Fruit fly (Drosophila melanogaster): ENCODE results near the gene PolrMT.

Gene PolrMT

dm6 chr2L:1142730-1143281 is 34.6 kb upstream of the PolrMT start, which contains the start of gene MFS3 (continued):
- TF ChIP-seq zen2 (GFP tag; IDR thresholded peaks at IDR 0.05; ENCODE audit: partially characterized antibody) (no peak), C15 (GFP tag; IDR thresholded peaks at IDR 0.05) (0 out of 3 replicates have a peak, but pooled peaks have one; percentile 4), Meics (GFP tag; optimal IDR thresholded peaks at IDR 0.05) (peak; percentile 13), CG12769 (tag; optimal IDR thresholded peaks at IDR 0.05) (peak; percentile 89), HLH4C (GFP tag; IDR thresholded peaks at IDR 0.05; ENCODE audit: partially characterized antibody) (no peak), sob (GFP tag; IDR thresholded peaks at IDR 0.05) (0 out of 2 replicates have a peak, but pooled peaks have one; percentile 26), sr (GFP tag; IDR thresholded peaks at IDR 0.05) (peak; percentile 98), Vsx1 (GFP tag; optimal IDR thresholded peaks at IDR 0.05) (peak; percentile 8), Bteb2 (GFP tag; optimal IDR thresholded peaks at IDR 0.05) (no peak), toy (GFP tag; IDR thresholded peaks at IDR 0.05) (peak; percentile 41; the same call in 1 of the 2 replicates), abd-A (tag; optimal IDR thresholded peaks at IDR 0.05) (peak; percentile 96), H2.0 (GFP tag; IDR thresholded peaks at IDR 0.05) (no peak), cas (GFP tag; IDR thresholded peaks at IDR 0.05) (0 out of 2 replicates have a peak, but pooled peaks have one; percentile 9), CG16813 (GFP tag; IDR thresholded peaks at IDR 0.05; ENCODE audit: partially characterized antibody) (no peak), zen (tag; optimal IDR thresholded peaks at IDR 0.05) (no peak), bigmax (GFP tag; optimal IDR thresholded peaks at IDR 0.05) (no peak), CG6791 (GFP tag; IDR thresholded peaks at IDR 0.05; ENCODE audit: partially characterized antibody) (0 out of 3 replicates have a peak, but pooled peaks have one; percentile 38), CG2116 (GFP tag; optimal IDR thresholded peaks at IDR 0.05) (peak; percentile 33), HHEX (GFP tag; optimal IDR thresholded peaks at IDR 0.05) (peak; percentile 6), ac (GFP tag; optimal IDR thresholded peaks at IDR 0.05) (no peak), CG11504 (tag; optimal IDR thresholded peaks at IDR 0.05) (peak; percentile 53), CG6272 (GFP tag; IDR thresholded peaks at IDR 0.05) (peak; percentile 6; the same call in 1 of the 2 replicates), yki (optimal IDR thresholded peaks at IDR 0.05) (no peak), Dbx (GFP tag; IDR thresholded peaks at IDR 0.05) (peak; percentile 29; the same call in 2 of the 3 replicates), CG3163 (GFP tag; optimal IDR thresholded peaks at IDR 0.05) (peak; percentile 19), MTF-1 (GFP tag; optimal IDR thresholded peaks at IDR 0.05; ENCODE audit: borderline replicate concordance) (peak; percentile 51), Xbp1 (GFP tag; optimal IDR thresholded peaks at IDR 0.05) (peak; percentile 12), amos (GFP tag; IDR thresholded peaks at IDR 0.05; ENCODE audit: partially characterized antibody) (0 out of 2 replicates have a peak, but pooled peaks have one; percentile 11), CG12391 (tag; optimal IDR thresholded peaks at IDR 0.05) (peak; percentile 3), bowl (GFP tag; IDR thresholded peaks at IDR 0.05) (no peak), her (GFP tag; optimal IDR thresholded peaks at IDR 0.05) (peak; percentile 25), crp (GFP tag; optimal IDR thresholded peaks at IDR 0.05) (peak in 1 of 2 experiments; percentile 4), CG2120 (GFP tag; optimal IDR thresholded peaks at IDR 0.05) (peak; percentile 18), D19B (GFP tag; optimal IDR thresholded peaks at IDR 0.05) (no peak), CG10543 (GFP tag; optimal IDR thresholded peaks at IDR 0.05) (peak; percentile 75), CG32772 (GFP tag; IDR thresholded peaks at IDR 0.05) (peak; percentile 53; the same call in 1 of the 2 replicates), ase (GFP tag; IDR thresholded peaks at IDR 0.05) (0 out of 3 replicates have a peak, but pooled peaks have one; percentile 12), Dfd (GFP tag; optimal IDR thresholded peaks at IDR 0.05) (no peak), gfzf (GFP tag; optimal IDR thresholded peaks at IDR 0.05) (peak; percentile 56), CG1603 (tag; optimal IDR thresholded peaks at IDR 0.05) (peak; percentile 80), ewg (GFP tag; optimal IDR thresholded peaks at IDR 0.05) (peak; percentile 99), mam (GFP tag; optimal IDR thresholded peaks at IDR 0.05) (no peak), CG5180 (GFP tag; optimal IDR thresholded peaks at IDR 0.05) (peak; percentile 3), Rfx (GFP tag; IDR thresholded peaks at IDR 0.05) (peak; percentile 26; the same call in 1 of the 2 replicates), sug (tag; optimal IDR thresholded peaks at IDR 0.05) (peak; percentile 36), sqz (GFP tag; optimal IDR thresholded peaks at IDR 0.05) (peak; percentile 96), chinmo (GFP tag; IDR thresholded peaks at IDR 0.05; ENCODE audit: partially characterized antibody) (peak; percentile 95), D19A (tag; optimal IDR thresholded peaks at IDR 0.05) (peak; percentile 88)
